Worm (Caenorhabditis elegans) whole organism, L1 larva: Measurements from ENCODE around the gene dyf-2.
A peak's percentile ranks its signal among the peaks of the same experiment; 100 is the strongest.

Experiments
- C16A3.4 ChIP-seq: fragments of 150-350 bp; optimal IDR thresholded peaks from 2 replicates; lab custom pipeline; 2014; ENCODE audit warnings: missing biosample characterization, missing genetic modification characterization
- C34B4.2 ChIP-seq: sonication (generic microtip); optimal IDR thresholded peaks from 2 replicates; lab custom pipeline; 2017; ENCODE audit warnings: mild to moderate bottlenecking, missing genetic modification characterization, missing compliant biosample characterization
- F16B12.6 ChIP-seq: fragments of 150-350 bp; optimal IDR thresholded peaks from 2 replicates; lab custom pipeline; 2014; ENCODE audit warnings: missing biosample characterization, missing genetic modification characterization
- Y116A8C.19 ChIP-seq: sonication (generic microtip); optimal IDR thresholded peaks from 2 replicates; lab custom pipeline; 2016; ENCODE audit warnings: missing compliant biosample characterization, missing genetic modification characterization, borderline replicate concordance
- aha-1 ChIP-seq: fragments of 150-350 bp; optimal IDR thresholded peaks from 2 replicates; lab custom pipeline; 2014; ENCODE audit warnings: missing biosample characterization, missing genetic modification characterization
- alr-1 ChIP-seq: fragments of 200-800 bp; sonication (Bioruptor generic); optimal IDR thresholded peaks from 2 replicates; lab custom pipeline; 2018; ENCODE audit warnings: borderline replicate concordance, mild to moderate bottlenecking, missing genetic modification characterization, missing compliant biosample characterization
- ama-1 ChIP-seq: fragments of 150-350 bp; optimal IDR thresholded peaks from 2 replicates; lab custom pipeline; 2014
- blmp-1 ChIP-seq: fragments of 150-350 bp; optimal IDR thresholded peaks from 2 replicates; lab custom pipeline; 2014; ENCODE audit warnings: missing biosample characterization, missing genetic modification characterization
- ceh-63 ChIP-seq: fragments of 200-800 bp; sonication (Bioruptor generic); optimal IDR thresholded peaks from 2 replicates; lab custom pipeline; 2018; ENCODE audit warnings: mild to moderate bottlenecking, missing genetic modification characterization, missing compliant biosample characterization
- elt-2 ChIP-seq: sonication (generic microtip); optimal IDR thresholded peaks from 2 replicates; lab custom pipeline; 2016; ENCODE audit warnings: missing genetic modification characterization, mild to moderate bottlenecking, inconsistent platforms, missing compliant biosample characterization, missing genetic modification reagents
- elt-3 ChIP-seq, 6 experiments: fragments of 150-350 bp in 1 of 6; sonication (generic microtip); optimal IDR thresholded peaks; 2 replicates each; lab custom pipeline; 2017 to 2018; ENCODE audit warnings: missing biosample characterization in 6 of 6, missing genetic modification characterization in 6 of 6, inconsistent platforms in 1 of 6
- ets-5 ChIP-seq: fragments of 200-800 bp; sonication (Bioruptor generic); IDR thresholded peaks from 2 replicates; pipeline ENCODE4 v1.3.6; 2022; ENCODE audit warnings: missing genetic modification characterization, missing compliant biosample characterization
- fkh-10 ChIP-seq: sonication (generic microtip); optimal IDR thresholded peaks from 2 replicates; lab custom pipeline; 2017; ENCODE audit warnings: missing biosample characterization, missing genetic modification reagents, missing genetic modification characterization
- fkh-4 ChIP-seq: sonication (generic microtip); optimal IDR thresholded peaks from 2 replicates; lab custom pipeline; 2016; ENCODE audit warnings: missing compliant biosample characterization, missing genetic modification characterization, borderline replicate concordance
- fkh-8 ChIP-seq: sonication (generic microtip); optimal IDR thresholded peaks from 2 replicates; lab custom pipeline; 2016; ENCODE audit warnings: mild to moderate bottlenecking, missing genetic modification characterization, missing compliant biosample characterization
- fos-1 ChIP-seq: fragments of 150-350 bp; optimal IDR thresholded peaks from 2 replicates; lab custom pipeline; 2014; ENCODE audit warnings: missing biosample characterization, missing genetic modification characterization
- grh-1 ChIP-seq: fragments of 200-800 bp; sonication (Bioruptor generic); IDR thresholded peaks from 2 replicates; pipeline ENCODE4 v1.3.6; 2022; ENCODE audit warnings: missing genetic modification reagents, missing genetic modification characterization, missing compliant biosample characterization
- hlh-4 ChIP-seq: sonication (generic microtip); optimal IDR thresholded peaks from 2 replicates; lab custom pipeline; 2016; ENCODE audit warnings: mild to moderate bottlenecking, missing genetic modification characterization, missing compliant biosample characterization
- hpl-2 ChIP-seq: fragments of 150-350 bp; optimal IDR thresholded peaks from 2 replicates; lab custom pipeline; 2014; ENCODE audit warnings: missing biosample characterization, missing genetic modification reagents, missing genetic modification characterization
- irx-1 ChIP-seq: sonication (generic microtip); optimal IDR thresholded peaks from 2 replicates; lab custom pipeline; 2016; ENCODE audit warnings: missing genetic modification characterization, missing compliant biosample characterization
- isw-1 ChIP-seq: fragments of 200-800 bp; sonication (Bioruptor generic); IDR thresholded peaks from 2 replicates; pipeline ENCODE4 v1.3.6; 2022; ENCODE audit warnings: missing genetic modification characterization, missing compliant biosample characterization
- jun-1 ChIP-seq: fragments of 150-350 bp; optimal IDR thresholded peaks from 2 replicates; lab custom pipeline; 2014; ENCODE audit warnings: missing biosample characterization, missing genetic modification reagents, missing genetic modification characterization
- lin-13 ChIP-seq: fragments of 150-350 bp; optimal IDR thresholded peaks from 2 replicates; lab custom pipeline; 2014; ENCODE audit warnings: missing biosample characterization, missing genetic modification reagents, missing genetic modification characterization
- lin-14 ChIP-seq: fragments of 200-800 bp; sonication (Bioruptor generic); optimal IDR thresholded peaks from 2 replicates; lab custom pipeline; 2018; ENCODE audit warnings: mild to moderate bottlenecking, missing genetic modification characterization, moderate library complexity, missing compliant biosample characterization
- lin-15B ChIP-seq: fragments of 150-350 bp; sonication (generic microtip); optimal IDR thresholded peaks from 3 replicates; lab custom pipeline; 2014; ENCODE audit warnings: missing biosample characterization, missing genetic modification characterization
- lir-3 ChIP-seq: sonication (generic microtip); optimal IDR thresholded peaks from 2 replicates; lab custom pipeline; 2016; ENCODE audit warnings: mild to moderate bottlenecking, missing genetic modification characterization, moderate library complexity, missing compliant biosample characterization; ENCODE audit not compliant: poor library complexity
- lsy-2 ChIP-seq, 2 experiments: fragments of 150-350 bp; optimal IDR thresholded peaks; 2 replicates each; lab custom pipeline; 2014; ENCODE audit warnings: missing biosample characterization in 2 of 2, missing genetic modification characterization in 2 of 2
- mab-9 ChIP-seq: fragments of 200-800 bp; sonication (Bioruptor generic); IDR thresholded peaks from 2 replicates; pipeline ENCODE4 v1.3.6; 2022; ENCODE audit warnings: missing genetic modification reagents, missing genetic modification characterization, missing compliant biosample characterization
- mep-1 ChIP-seq: fragments of 150-350 bp; optimal IDR thresholded peaks from 2 replicates; lab custom pipeline; 2014; ENCODE audit warnings: missing biosample characterization, missing genetic modification characterization
- nhr-11 ChIP-seq: fragments of 150-350 bp; optimal IDR thresholded peaks from 2 replicates; lab custom pipeline; 2014; ENCODE audit warnings: missing biosample characterization, missing genetic modification characterization
- nhr-20 ChIP-seq: sonication (generic microtip); optimal IDR thresholded peaks from 2 replicates; lab custom pipeline; 2016; ENCODE audit warnings: mild to moderate bottlenecking, missing genetic modification characterization, missing compliant biosample characterization
- nhr-28 ChIP-seq: fragments of 150-350 bp; optimal IDR thresholded peaks from 2 replicates; lab custom pipeline; 2014; ENCODE audit warnings: missing biosample characterization, missing genetic modification characterization
- nhr-47 ChIP-seq: sonication (generic microtip); optimal IDR thresholded peaks from 2 replicates; lab custom pipeline; 2016; ENCODE audit warnings: mild to moderate bottlenecking, missing genetic modification characterization, moderate library complexity, missing compliant biosample characterization
- nhr-71 ChIP-seq: sonication (generic microtip); optimal IDR thresholded peaks from 2 replicates; lab custom pipeline; 2016; ENCODE audit warnings: mild to moderate bottlenecking, missing genetic modification characterization, moderate library complexity, missing compliant biosample characterization
- nhr-76 ChIP-seq: sonication (generic microtip); optimal IDR thresholded peaks from 2 replicates; lab custom pipeline; 2017; ENCODE audit warnings: missing biosample characterization, missing genetic modification characterization
- nhr-84 ChIP-seq: sonication (generic microtip); optimal IDR thresholded peaks from 2 replicates; lab custom pipeline; 2017; ENCODE audit warnings: missing biosample characterization, missing genetic modification characterization
- nhr-85 ChIP-seq: sonication (generic microtip); peaks from one replicate; lab custom pipeline; 2016; ENCODE audit warnings: missing genetic modification characterization, inconsistent platforms, missing compliant biosample characterization
- pag-3 ChIP-seq: sonication (generic microtip); optimal IDR thresholded peaks from 2 replicates; lab custom pipeline; 2017; ENCODE audit warnings: missing genetic modification characterization, mild to moderate bottlenecking, missing compliant biosample characterization, antibody characterized with exemption, borderline replicate concordance; ENCODE audit not compliant: insufficient read depth
- pax-3 ChIP-seq: fragments of 200-800 bp; sonication (Bioruptor generic); optimal IDR thresholded peaks from 2 replicates; lab custom pipeline; 2018; ENCODE audit warnings: mild to moderate bottlenecking, missing genetic modification characterization, moderate library complexity, missing compliant biosample characterization
- pqm-1 ChIP-seq: sonication (generic microtip); optimal IDR thresholded peaks from 3 replicates; lab custom pipeline; 2017; ENCODE audit warnings: missing biosample characterization, missing genetic modification characterization
- skn-1 ChIP-seq: fragments of 150-350 bp; optimal IDR thresholded peaks from 2 replicates; lab custom pipeline; 2014; ENCODE audit warnings: missing biosample characterization, missing genetic modification characterization
- sptf-1 ChIP-seq: fragments of 150-350 bp; optimal IDR thresholded peaks from 2 replicates; lab custom pipeline; 2014; ENCODE audit warnings: missing biosample characterization, missing genetic modification characterization
- sup-37 ChIP-seq: fragments of 200-800 bp; sonication (Bioruptor generic); optimal IDR thresholded peaks from 2 replicates; lab custom pipeline; 2018; ENCODE audit warnings: mild to moderate bottlenecking, missing genetic modification characterization, missing compliant biosample characterization
- swsn-7 ChIP-seq: sonication (generic microtip); optimal IDR thresholded peaks from 2 replicates; lab custom pipeline; 2016; ENCODE audit warnings: missing genetic modification characterization, missing compliant biosample characterization
- tbx-2 ChIP-seq: sonication (generic microtip); optimal IDR thresholded peaks from 2 replicates; lab custom pipeline; 2016; ENCODE audit warnings: missing genetic modification characterization, missing compliant biosample characterization
- tlp-1 ChIP-seq: fragments of 150-350 bp; optimal IDR thresholded peaks from 2 replicates; lab custom pipeline; 2014; ENCODE audit warnings: missing biosample characterization, missing genetic modification characterization
- unc-30 ChIP-seq: sonication (generic microtip); optimal IDR thresholded peaks from 2 replicates; lab custom pipeline; 2017; ENCODE audit warnings: missing biosample characterization, missing genetic modification characterization
- unc-86 ChIP-seq: sonication (generic microtip); optimal IDR thresholded peaks from 2 replicates; lab custom pipeline; 2016; ENCODE audit warnings: missing genetic modification characterization, missing compliant biosample characterization
- unc-98 ChIP-seq: fragments of 200-800 bp; sonication (Bioruptor generic); IDR thresholded peaks from 2 replicates; pipeline ENCODE4 v1.3.6; 2022; ENCODE audit warnings: missing genetic modification characterization, missing compliant biosample characterization
- vab-15 ChIP-seq: sonication (generic microtip); optimal IDR thresholded peaks from 2 replicates; lab custom pipeline; 2017; ENCODE audit warnings: missing genotype, mild to moderate bottlenecking, missing genetic modification characterization, missing compliant biosample characterization
- zag-1 ChIP-seq: fragments of 150-350 bp; optimal IDR thresholded peaks from 2 replicates; lab custom pipeline; 2014; ENCODE audit warnings: missing biosample characterization, missing genetic modification characterization
- zip-4 ChIP-seq: fragments of 200-800 bp; sonication (Bioruptor generic); optimal IDR thresholded peaks from 2 replicates; lab custom pipeline; 2018; ENCODE audit warnings: mild to moderate bottlenecking, missing genetic modification characterization, moderate library complexity, missing compliant biosample characterization

dyf-2 gene

ce11 chrIII:13713807-13714206 lies 27.6 kb upstream of the dyf-2 start:
- TF ChIP-seq nhr-85 (tag; lab: Kevin White, UChicago) (peak; percentile 59), blmp-1 (tag; lab: Kevin White, UChicago) (peak; percentile 62), fkh-4 (tag; lab: Kevin White, UChicago) (no peak)
- TF ChIP-seq, all 84 proteins: peak for 2

- peak; percentile 50 for TF ChIP-seq fkh-10 (GFP tag; lab: Kevin White, UChicago)
- no peak for TF ChIP-seq zip-4 (GFP tag; lab: Kevin White, UChicago)
- TF ChIP-seq lin-15B (tag; lab: Kevin White, UChicago) = no peak
- no peak for TF ChIP-seq unc-98 (GFP tag; lab: Robert Waterston, UW)
- no peak for TF ChIP-seq fos-1 (tag; lab: Kevin White, UChicago)
- TF ChIP-seq zag-1 (tag; lab: Kevin White, UChicago) = no peak
- no peak for TF ChIP-seq lin-13 (GFP tag; lab: Kevin White, UChicago)
- TF ChIP-seq lsy-2 (tag; optimal IDR thresholded peaks at IDR 0.05; lab: Kevin White, UChicago) = peak; percentile 8 to 36
- peak; percentile 55 for TF ChIP-seq unc-86 (tag; lab: Kevin White, UChicago)
- no peak for TF ChIP-seq nhr-84 (tag; lab: Kevin White, UChicago)
- TF ChIP-seq skn-1 (tag; lab: Kevin White, UChicago) = no peak
- no peak for TF ChIP-seq pag-3 (tag; lab: Kevin White, UChicago)
- peak; percentile 62 for TF ChIP-seq nhr-47 (tag; lab: Kevin White, UChicago)
- no peak for TF ChIP-seq hlh-4 (tag; lab: Kevin White, UChicago)
- no peak for TF ChIP-seq fkh-4 (tag; lab: Kevin White, UChicago)
- TF ChIP-seq nhr-76 (tag; lab: Kevin White, UChicago) = no peak
- peak; percentile 82 for TF ChIP-seq lin-14
- no peak for TF ChIP-seq sptf-1 (tag; lab: Kevin White, UChicago)
- no peak for TF ChIP-seq pax-3 (tag; lab: Kevin White, UChicago)
- 0 out of 2 replicates have a peak, but pooled peaks have one; percentile 5 for TF ChIP-seq isw-1 (GFP tag; lab: Robert Waterston, UW)
- no peak for TF ChIP-seq unc-30 (tag; lab: Kevin White, UChicago)
- no peak for TF ChIP-seq grh-1 (GFP tag; lab: Robert Waterston, UW)
- peak; percentile 6 for TF ChIP-seq nhr-20 (tag; lab: Kevin White, UChicago)
- no peak for TF ChIP-seq C16A3.4 (tag; lab: Kevin White, UChicago)
- TF ChIP-seq mab-9 (GFP tag; lab: Robert Waterston, UW) = no peak
- no peak for TF ChIP-seq ama-1 (lab: Kevin White, UChicago)
- TF ChIP-seq elt-3 (tag; optimal IDR thresholded peaks at IDR 0.05; lab: Kevin White, UChicago) = no peak
- no peak for TF ChIP-seq F16B12.6
- no peak for TF ChIP-seq sup-37 (GFP tag; lab: Kevin White, UChicago)
- TF ChIP-seq alr-1 (tag; lab: Kevin White, UChicago) = no peak
- TF ChIP-seq aha-1 (tag; lab: Kevin White, UChicago) = no peak
- no peak for TF ChIP-seq lir-3 (tag; lab: Kevin White, UChicago)
- TF ChIP-seq swsn-7 (tag; lab: Kevin White, UChicago) = peak; percentile 27
- TF ChIP-seq tlp-1 = no peak
- TF ChIP-seq Y116A8C.19 (tag; lab: Kevin White, UChicago) = no peak
- no peak for TF ChIP-seq nhr-28 (tag; lab: Kevin White, UChicago)
- no peak for TF ChIP-seq nhr-11 (tag; lab: Kevin White, UChicago)
- TF ChIP-seq fkh-8 (tag; lab: Kevin White, UChicago) = peak; percentile 64
- TF ChIP-seq mep-1 = no peak
- TF ChIP-seq pqm-1 (tag; lab: Kevin White, UChicago) = no peak
- no peak for TF ChIP-seq C34B4.2 (tag; lab: Kevin White, UChicago)
- peak; percentile 63 for TF ChIP-seq nhr-71 (tag; lab: Kevin White, UChicago)
- TF ChIP-seq ceh-63 (GFP tag; lab: Kevin White, UChicago) = no peak
- TF ChIP-seq ets-5 = no peak
- no peak for TF ChIP-seq hpl-2 (GFP tag; lab: Kevin White, UChicago)
- TF ChIP-seq tbx-2 (tag; lab: Kevin White, UChicago) = peak; percentile 17
- no peak for TF ChIP-seq vab-15
- TF ChIP-seq jun-1 (tag; lab: Kevin White, UChicago) = peak; percentile 49
- no peak for TF ChIP-seq irx-1 (tag; lab: Kevin White, UChicago)
- no peak for TF ChIP-seq elt-2 (tag; lab: Kevin White, UChicago)
These were observed 26.6 kb upstream of the dyf-2 start for ce11 chrIII:13712854-13713293.
